Worm (Caenorhabditis elegans) whole organism, late embryonic: ENCODE measurements around the gene C01B10.44.

Experiments used
- C08G9.2 ChIP-seq: sonication (generic microtip); optimal IDR thresholded peaks from 2 replicates; lab custom pipeline; 2016; ENCODE audit warnings: mild to moderate bottlenecking, missing genetic modification characterization, moderate library complexity, missing compliant biosample characterization
- che-1 ChIP-seq: sonication (generic microtip); optimal IDR thresholded peaks from 2 replicates; lab custom pipeline; 2016; ENCODE audit warnings: mild to moderate bottlenecking, missing genetic modification characterization, missing compliant biosample characterization
- lin-11 ChIP-seq: fragments of 200-800 bp; sonication (Bioruptor generic); optimal IDR thresholded peaks from 2 replicates; lab custom pipeline; 2018; ENCODE audit warnings: mild to moderate bottlenecking, missing genetic modification characterization, missing compliant biosample characterization

DNA sequence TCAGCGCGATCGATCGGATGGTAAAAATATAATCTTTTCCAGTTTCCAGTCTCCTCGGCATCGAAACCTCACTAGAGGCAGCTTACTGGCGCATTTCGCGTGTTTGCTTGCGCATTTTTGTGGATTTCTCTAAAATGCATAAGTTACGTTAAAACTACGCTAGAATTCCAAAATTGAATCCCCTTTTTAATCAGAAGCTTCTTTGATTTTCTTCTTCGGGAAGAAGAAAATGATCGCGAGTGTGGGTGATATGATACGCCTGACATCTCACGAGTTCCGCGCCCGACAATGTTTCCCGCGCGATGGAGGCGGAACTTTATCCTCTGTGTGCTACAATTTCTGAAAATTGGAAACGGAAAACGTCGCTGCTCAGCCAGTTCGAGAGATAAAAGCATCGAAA is 40.8 kb downstream of the C01B10.44 start:
- TF ChIP-seq C08G9.2 (tag; lab: Kevin White, UChicago) (no peak), lin-11 (tag; lab: Kevin White, UChicago) (no peak), che-1 (tag; lab: Kevin White, UChicago) (no peak)
